Fruit fly (Drosophila melanogaster) whole organism, embryonic: Measurements from ENCODE around the gene Mybbp1A.
A peak's percentile ranks its signal among the peaks of the same experiment; 100 is the strongest.

Experiments
- Asciz ChIP-seq: fragments of 200-800 bp; sonication (Bioruptor generic); optimal IDR thresholded peaks from 2 replicates; lab custom pipeline; 2017; ENCODE audit warnings: missing biosample characterization, mild to moderate bottlenecking, missing genetic modification characterization, missing genetic modification reagents
- C15 ChIP-seq: fragments of 200-800 bp; sonication (Bioruptor generic); IDR thresholded peaks from 3 replicates; pipeline ENCODE4 v1.3.6; 2022; ENCODE audit warnings: missing biosample characterization, missing genetic modification characterization
- CG10565 ChIP-seq: fragments of 200-800 bp; sonication (Bioruptor generic); optimal IDR thresholded peaks from 3 replicates; lab custom pipeline; 2016; ENCODE audit warnings: missing biosample characterization, mild to moderate bottlenecking, missing genetic modification characterization
- CG14014 ChIP-seq: fragments of 200-800 bp; sonication (Bioruptor generic); IDR thresholded peaks from 2 replicates; pipeline ENCODE4 v1.3.6; 2022; ENCODE audit warnings: missing biosample characterization, missing genetic modification characterization
- CG14050 ChIP-seq: fragments of 200-800 bp; sonication (Bioruptor generic); IDR thresholded peaks from 3 replicates; pipeline ENCODE4 v1.3.6; 2022; ENCODE audit warnings: missing biosample characterization, missing genetic modification characterization
- CG1529 ChIP-seq: fragments of 200-800 bp; sonication (Bioruptor generic); optimal IDR thresholded peaks from 3 replicates; lab custom pipeline; 2018; ENCODE audit warnings: missing biosample characterization, missing genetic modification characterization
- CG16815 ChIP-seq: fragments of 200-800 bp; sonication (Bioruptor generic); optimal IDR thresholded peaks from 3 replicates; lab custom pipeline; 2017; ENCODE audit warnings: missing biosample characterization, mild to moderate bottlenecking, missing genetic modification characterization
- CG1832 ChIP-seq: fragments of 200-800 bp; sonication (Bioruptor generic); optimal IDR thresholded peaks from 2 replicates; lab custom pipeline; 2017; ENCODE audit warnings: missing biosample characterization, mild to moderate bottlenecking, missing genetic modification characterization, inconsistent platforms
- CG2129 ChIP-seq: fragments of 200-800 bp; sonication (Bioruptor generic); IDR thresholded peaks from 2 replicates; pipeline ENCODE4 v1.3.6; 2022; ENCODE audit warnings: missing biosample characterization, missing genetic modification characterization; ENCODE audit not compliant: partially characterized antibody
- CG30020 ChIP-seq: fragments of 200-800 bp; optimal IDR thresholded peaks from 2 replicates; lab custom pipeline; 2019; ENCODE audit warnings: missing biosample characterization, mild to moderate bottlenecking, missing genetic modification characterization, moderate library complexity
- CG3065 ChIP-seq: fragments of 200-800 bp; sonication (Bioruptor generic); optimal IDR thresholded peaks from 2 replicates; lab custom pipeline; 2016; ENCODE audit warnings: missing biosample characterization, missing genetic modification characterization
- CG32767 ChIP-seq: fragments of 200-800 bp; sonication (Bioruptor generic); IDR thresholded peaks from 2 replicates; pipeline ENCODE4 v1.3.6; 2022; ENCODE audit warnings: missing biosample characterization, missing genetic modification characterization
- CG4282 ChIP-seq: fragments of 200-800 bp; sonication (Bioruptor generic); optimal IDR thresholded peaks from 2 replicates; lab custom pipeline; 2016; ENCODE audit warnings: missing biosample characterization, missing genetic modification characterization
- CG6683 ChIP-seq: fragments of 200-800 bp; sonication (Bioruptor generic); optimal IDR thresholded peaks from 2 replicates; lab custom pipeline; 2017; ENCODE audit warnings: missing biosample characterization, mild to moderate bottlenecking, missing genetic modification characterization, missing genetic modification reagents
- CG6854 ChIP-seq: fragments of 200-800 bp; sonication (Bioruptor generic); optimal IDR thresholded peaks from 3 replicates; lab custom pipeline; 2017; ENCODE audit warnings: missing biosample characterization, mild to moderate bottlenecking, missing genetic modification characterization
- CG7556 ChIP-seq: fragments of 200-800 bp; sonication (Bioruptor generic); optimal IDR thresholded peaks from 2 replicates; lab custom pipeline; 2017; ENCODE audit warnings: missing biosample characterization, mild to moderate bottlenecking, missing genetic modification characterization
- CG7928 ChIP-seq: fragments of 200-800 bp; sonication (Bioruptor generic); optimal IDR thresholded peaks from 2 replicates; lab custom pipeline; 2017; ENCODE audit warnings: missing biosample characterization, mild to moderate bottlenecking, missing genetic modification characterization
- CG7987 ChIP-seq: fragments of 200-800 bp; sonication (Bioruptor generic); optimal IDR thresholded peaks from 2 replicates; lab custom pipeline; 2018; ENCODE audit warnings: missing biosample characterization, mild to moderate bottlenecking, missing genetic modification characterization, moderate library complexity
- CG8290 ChIP-seq, 3 experiments: fragments of 200-800 bp; sonication (Bioruptor generic); optimal IDR thresholded peaks; 2 replicates each; lab custom pipeline; 2016 to 2019; ENCODE audit warnings: missing biosample characterization in 3 of 3, missing genetic modification characterization in 3 of 3, mild to moderate bottlenecking in 2 of 3, moderate library complexity in 1 of 3
- CG8359 ChIP-seq: fragments of 200-800 bp; sonication (Bioruptor generic); optimal IDR thresholded peaks from 2 replicates; lab custom pipeline; 2017; ENCODE audit warnings: missing biosample characterization, mild to moderate bottlenecking, missing genetic modification characterization, borderline replicate concordance
- CG9215 ChIP-seq: fragments of 200-800 bp; sonication (Bioruptor generic); IDR thresholded peaks from 2 replicates; pipeline ENCODE4 v1.3.6; 2022; ENCODE audit warnings: missing biosample characterization, missing genetic modification characterization
- CG9437 ChIP-seq: fragments of 200-800 bp; sonication (Bioruptor generic); optimal IDR thresholded peaks from 2 replicates; lab custom pipeline; 2018; ENCODE audit warnings: missing biosample characterization, mild to moderate bottlenecking, missing genetic modification characterization
- CG9932 ChIP-seq: fragments of 200-800 bp; sonication (Bioruptor generic); IDR thresholded peaks from 2 replicates; pipeline ENCODE4 v1.3.6; 2022; ENCODE audit warnings: missing biosample characterization, missing genetic modification characterization
- Chrac-16 ChIP-seq: fragments of 200-800 bp; sonication (Bioruptor generic); optimal IDR thresholded peaks from 3 replicates; lab custom pipeline; 2016; ENCODE audit warnings: missing biosample characterization, missing genetic modification characterization
- Dip3 ChIP-seq: fragments of 200-800 bp; sonication (Bioruptor generic); optimal IDR thresholded peaks from 3 replicates; lab custom pipeline; 2016; ENCODE audit warnings: missing biosample characterization, missing genetic modification characterization
- Doc3 ChIP-seq: fragments of 200-800 bp; sonication (Bioruptor generic); IDR thresholded peaks from 3 replicates; pipeline ENCODE4 v1.3.6; 2022; ENCODE audit warnings: missing biosample characterization, missing genetic modification characterization; ENCODE audit not compliant: partially characterized antibody
- Dref ChIP-seq: fragments of 200-800 bp; sonication (Bioruptor generic); IDR thresholded peaks from 2 replicates; pipeline ENCODE4 v1.3.6; 2022; ENCODE audit warnings: missing biosample characterization, missing genetic modification characterization
- HHEX ChIP-seq: fragments of 200-800 bp; sonication (Bioruptor generic); optimal IDR thresholded peaks from 3 replicates; lab custom pipeline; 2017; ENCODE audit warnings: missing biosample characterization, mild to moderate bottlenecking, missing genetic modification characterization, missing genetic modification reagents
- HLH54F ChIP-seq: fragments of 200-800 bp; sonication (Bioruptor generic); optimal IDR thresholded peaks from 3 replicates; lab custom pipeline; 2016; ENCODE audit warnings: missing biosample characterization, missing genetic modification characterization
- Hr39 ChIP-seq: fragments of >200 bp; optimal IDR thresholded peaks from 2 replicates; lab custom pipeline; 2017
- PHDP ChIP-seq: fragments of 200-800 bp; sonication (Bioruptor generic); optimal IDR thresholded peaks from 3 replicates; lab custom pipeline; 2018; ENCODE audit warnings: missing biosample characterization, mild to moderate bottlenecking, missing genetic modification characterization, moderate library complexity
- YL-1 ChIP-seq: fragments of 200-800 bp; sonication (Bioruptor generic); optimal IDR thresholded peaks from 3 replicates; lab custom pipeline; 2017; ENCODE audit warnings: missing biosample characterization, mild to moderate bottlenecking, missing genetic modification characterization
- ac ChIP-seq: fragments of 200-800 bp; sonication (Bioruptor generic); optimal IDR thresholded peaks from 3 replicates; lab custom pipeline; 2017; ENCODE audit warnings: missing biosample characterization, mild to moderate bottlenecking, missing genetic modification characterization
- amos ChIP-seq: fragments of 200-800 bp; sonication (Bioruptor generic); IDR thresholded peaks from 2 replicates; pipeline ENCODE4 v1.3.6; 2022; ENCODE audit warnings: missing biosample characterization, missing genetic modification characterization; ENCODE audit not compliant: partially characterized antibody
- aop ChIP-seq: fragments of 200-800 bp; sonication (Bioruptor generic); IDR thresholded peaks from 2 replicates; pipeline ENCODE4 v1.3.6; 2022; ENCODE audit warnings: missing biosample characterization, missing genetic modification characterization
- croc ChIP-seq: fragments of 200-800 bp; sonication (Bioruptor generic); conservative IDR thresholded peaks from 3 replicates; pipeline ENCODE4 v1.3.6; 2022; ENCODE audit warnings: missing biosample characterization, missing genetic modification characterization
- dmrt99B ChIP-seq: fragments of 200-800 bp; sonication (Bioruptor generic); optimal IDR thresholded peaks from 2 replicates; lab custom pipeline; 2018; ENCODE audit warnings: missing biosample characterization, mild to moderate bottlenecking, missing genetic modification characterization, moderate library complexity
- gfzf ChIP-seq: fragments of 200-800 bp; sonication (Bioruptor generic); optimal IDR thresholded peaks from 2 replicates; lab custom pipeline; 2016; ENCODE audit warnings: missing biosample characterization, mild to moderate bottlenecking, missing genetic modification characterization, moderate library complexity
- gsb ChIP-seq: fragments of 200-800 bp; sonication (Bioruptor generic); IDR thresholded peaks from 2 replicates; pipeline ENCODE4 v1.3.6; 2022; ENCODE audit warnings: missing biosample characterization, missing genetic modification characterization
- hbn ChIP-seq: fragments of 200-800 bp; sonication (Bioruptor generic); IDR thresholded peaks from 2 replicates; pipeline ENCODE4 v1.3.6; 2022; ENCODE audit warnings: missing biosample characterization, missing genetic modification characterization; ENCODE audit not compliant: partially characterized antibody
- knrl ChIP-seq: fragments of 200-800 bp; sonication (Bioruptor generic); IDR thresholded peaks from 3 replicates; pipeline ENCODE4 v1.3.6; 2022; ENCODE audit warnings: missing biosample characterization, missing genetic modification characterization; ENCODE audit not compliant: partially characterized antibody
- lbe ChIP-seq: fragments of 200-800 bp; sonication (Bioruptor generic); optimal IDR thresholded peaks from 2 replicates; lab custom pipeline; 2016; ENCODE audit warnings: missing biosample characterization, mild to moderate bottlenecking, missing genetic modification characterization
- nau ChIP-seq: fragments of 200-800 bp; sonication (Bioruptor generic); optimal IDR thresholded peaks from 3 replicates; lab custom pipeline; 2017; ENCODE audit warnings: missing biosample characterization, mild to moderate bottlenecking, missing genetic modification characterization, missing genetic modification reagents
- pb ChIP-seq: fragments of 200-800 bp; sonication (Bioruptor generic); optimal IDR thresholded peaks from 3 replicates; lab custom pipeline; 2016; ENCODE audit warnings: missing biosample characterization, missing genetic modification characterization
- ranshi ChIP-seq: fragments of 200-800 bp; sonication (Bioruptor generic); IDR thresholded peaks from 2 replicates; pipeline ENCODE4 v1.3.6; 2022; ENCODE audit warnings: missing biosample characterization, missing genetic modification characterization
- sima ChIP-seq: fragments of 200-800 bp; sonication (Bioruptor generic); optimal IDR thresholded peaks from 2 replicates; lab custom pipeline; 2016; ENCODE audit warnings: missing biosample characterization, missing genetic modification characterization
- slp2 ChIP-seq: fragments of 200-800 bp; sonication (Bioruptor generic); optimal IDR thresholded peaks from 2 replicates; lab custom pipeline; 2016; ENCODE audit warnings: missing biosample characterization, missing genetic modification characterization
- wek ChIP-seq: fragments of 200-800 bp; sonication (Bioruptor generic); optimal IDR thresholded peaks from 3 replicates; lab custom pipeline; 2018; ENCODE audit warnings: missing biosample characterization, mild to moderate bottlenecking, missing genetic modification characterization, moderate library complexity
- zfh1 ChIP-seq: fragments of 200-800 bp; sonication (Bioruptor generic); IDR thresholded peaks from 3 replicates; pipeline ENCODE4 v1.3.6; 2022; ENCODE audit warnings: missing biosample characterization, missing genetic modification characterization

The Mybbp1A gene

DNA sequence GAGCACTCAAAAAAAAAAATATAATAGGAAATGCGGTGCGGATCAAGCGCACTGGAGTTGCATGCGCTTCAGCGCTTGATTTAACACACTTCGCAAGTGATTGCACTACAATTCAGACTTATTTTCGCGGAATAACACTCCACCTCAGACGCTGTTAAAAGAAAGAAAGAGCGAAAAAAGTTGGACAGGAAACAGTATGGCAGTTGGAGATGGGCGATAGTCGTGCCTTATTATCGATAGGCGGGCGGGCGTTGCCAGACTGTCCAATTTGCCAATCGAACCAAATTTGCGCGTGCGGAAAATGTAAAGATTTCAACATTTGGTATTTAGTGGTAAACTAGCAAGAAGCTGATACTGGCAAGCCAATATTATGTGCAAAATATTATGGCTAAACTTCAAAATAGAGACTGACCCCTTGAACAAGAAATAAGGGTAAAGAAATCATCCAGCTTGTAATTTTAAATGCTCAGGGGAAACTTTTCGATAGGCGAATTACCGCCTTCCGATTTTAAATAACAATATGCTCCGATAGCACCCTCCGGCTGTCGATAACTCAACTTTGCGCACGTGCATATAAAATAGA, at the start of gene Mybbp1A, which contains the start of gene RpL36:
Mybbp1A (plus strand) TSS at position 535 of the 583 bp plus-strand sequence.
RpL36 (minus strand) TSS at position 245 of the 583 bp plus-strand sequence.
- TF ChIP-seq amos (GFP tag; lab: Robert Waterston, UW) (peak; percentile 91), CG1832 (GFP tag; lab: Kevin White, UChicago) (no peak), CG8359 (peak; percentile 8), sima (GFP tag; lab: Kevin White, UChicago) (peak; percentile 24), CG32767 (0 out of 2 replicates have a peak, but pooled peaks have one; percentile 41), wek (GFP tag; lab: Kevin White, UChicago) (peak; percentile 72), CG1529 (GFP tag; lab: Kevin White, UChicago) (peak; percentile 23), CG8290 (GFP tag; optimal IDR thresholded peaks at IDR 0.05; lab: Kevin White, UChicago) (peak; percentile 35), CG8290 (tag; optimal IDR thresholded peaks at IDR 0.05; lab: Kevin White, UChicago) (peak; percentile 48 to 90), CG3065 (peak; percentile 43), CG14050 (GFP tag; lab: Robert Waterston, UW) (peak; percentile 32; the same call in 2 of the 3 replicates), CG7928 (peak; percentile 59), ac (no peak), knrl (GFP tag; lab: Robert Waterston, UW) (peak; percentile 89), CG9437 (GFP tag; lab: Kevin White, UChicago) (peak; percentile 46), CG9215 (GFP tag; lab: Robert Waterston, UW) (peak; percentile 29; the same call in 1 of the 2 replicates), pb (GFP tag; lab: Kevin White, UChicago) (peak; percentile 76), aop (GFP tag; lab: Robert Waterston, UW) (no peak), CG14014 (GFP tag; lab: Robert Waterston, UW) (peak; percentile 69), Dip3 (peak; percentile 59), CG7987 (GFP tag; lab: Kevin White, UChicago) (peak; percentile 87), Asciz (GFP tag; lab: Kevin White, UChicago) (no peak), Dref (GFP tag; lab: Robert Waterston, UW) (peak; percentile 91), YL-1 (GFP tag; lab: Kevin White, UChicago) (peak; percentile 84), CG30020 (tag; lab: Kevin White, UChicago) (peak; percentile 38), PHDP (peak; percentile 64), gsb (GFP tag; lab: Robert Waterston, UW) (peak; percentile 24; the same call in 1 of the 2 replicates), Chrac-16 (GFP tag; lab: Kevin White, UChicago) (peak; percentile 51), CG10565 (GFP tag; lab: Kevin White, UChicago) (no peak), gfzf (GFP tag; lab: Kevin White, UChicago) (peak; percentile 59), HLH54F (GFP tag; lab: Kevin White, UChicago) (peak; percentile 80), C15 (GFP tag; lab: Robert Waterston, UW) (no peak), zfh1 (peak; percentile 79), ranshi (GFP tag; lab: Robert Waterston, UW) (peak; percentile 66), CG4282 (GFP tag; lab: Kevin White, UChicago) (peak; percentile 12), HHEX (peak; percentile 78), CG6683 (peak; percentile 56), lbe (peak; percentile 17), hbn (GFP tag; lab: Robert Waterston, UW) (peak; percentile 61), slp2 (GFP tag; lab: Kevin White, UChicago) (peak; percentile 77), CG2129 (GFP tag; lab: Robert Waterston, UW) (peak; percentile 53), dmrt99B (tag; lab: Kevin White, UChicago) (no peak), CG6854 (peak; percentile 66), Doc3 (GFP tag; lab: Robert Waterston, UW) (peak; percentile 73; the same call in 2 of the 3 replicates), nau (GFP tag; lab: Kevin White, UChicago) (no peak), CG9932 (GFP tag; lab: Robert Waterston, UW) (peak; percentile 68), CG7556 (GFP tag; lab: Kevin White, UChicago) (peak; percentile 49), Hr39 (lab: Kevin White, UChicago) (no peak), croc (GFP tag; lab: Robert Waterston, UW) (no peak), CG16815 (GFP tag; lab: Kevin White, UChicago) (peak; percentile 19)
